Worm (Caenorhabditis elegans) whole organism, young adult: ENCODE data around the gene crb-1.

Experiments used
- B0336.3 ChIP-seq: fragments of 200-800 bp; sonication (Bioruptor generic); IDR thresholded peaks from 2 replicates; pipeline ENCODE4 v1.3.6; 2022; ENCODE audit warnings: missing genetic modification characterization, missing compliant biosample characterization
- F33H1.4 ChIP-seq: fragments of 200-800 bp; sonication (Bioruptor generic); IDR thresholded peaks from 2 replicates; pipeline ENCODE4 v1.3.6; 2022; ENCODE audit warnings: missing genetic modification reagents, missing genetic modification characterization, missing compliant biosample characterization
- bed-2 ChIP-seq: fragments of 200-800 bp; sonication (Bioruptor generic); IDR thresholded peaks from 2 replicates; pipeline ENCODE4 v1.3.6; 2022; ENCODE audit warnings: missing genetic modification reagents, missing genetic modification characterization, missing compliant biosample characterization
- gei-17 ChIP-seq: fragments of 200-800 bp; sonication (Bioruptor generic); optimal IDR thresholded peaks from 2 replicates; lab custom pipeline; 2018; ENCODE audit warnings: mild to moderate bottlenecking, missing genetic modification characterization, missing compliant biosample characterization
- nfya-1 ChIP-seq: sonication (generic microtip); optimal IDR thresholded peaks from 2 replicates; lab custom pipeline; 2017; ENCODE audit warnings: antibody characterized with exemption, missing compliant biosample characterization, missing genetic modification characterization, borderline replicate concordance; ENCODE audit not compliant: insufficient read depth
- snpc-4 ChIP-seq, 5 experiments: fragments of 150-350 bp in 1 of 5; sonication (generic microtip) in 4 of 5; optimal IDR thresholded peaks; 2 replicates each; lab custom pipeline; 2014 to 2018; ENCODE audit warnings: missing genetic modification characterization in 5 of 5, missing biosample characterization in 3 of 5, antibody characterized with exemption in 2 of 5, mild to moderate bottlenecking in 2 of 5, missing compliant biosample characterization in 2 of 5, missing genotype in 2 of 5, moderate library complexity in 2 of 5, missing genetic modification reagents in 1 of 5
- unc-62 ChIP-seq: fragments of 150-350 bp; optimal IDR thresholded peaks from 2 replicates; lab custom pipeline; 2014; ENCODE audit warnings: missing biosample characterization, missing genetic modification reagents, missing genetic modification characterization

DNA sequence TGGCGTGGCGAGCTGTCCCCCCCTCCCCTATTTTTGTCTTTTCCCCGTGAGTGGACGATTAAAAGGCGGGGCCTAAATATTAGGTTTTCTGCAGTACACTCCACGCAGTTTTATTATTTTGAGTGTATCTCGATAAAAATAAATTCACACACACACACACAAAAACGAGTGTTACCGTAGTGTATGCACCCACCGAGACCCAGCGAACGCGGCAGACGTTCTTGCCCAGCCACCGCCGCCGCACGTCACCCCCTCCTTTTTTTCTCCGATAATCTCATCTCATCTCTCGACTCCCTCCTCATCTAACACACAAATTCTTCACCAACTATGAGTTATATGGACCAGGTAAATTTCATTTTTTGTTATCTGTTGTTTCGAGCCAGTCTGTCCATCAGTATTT, 20.4 kb upstream of the crb-1 start, which contains the start of gene fubl-3:
- TF ChIP-seq snpc-4 (GFP tag; optimal IDR thresholded peaks at IDR 0.05; lab: Kevin White, UChicago) (peak; percentile 17), snpc-4 (tag; optimal IDR thresholded peaks at IDR 0.05; lab: Kevin White, UChicago) (peak in 2 of 4 experiments; percentile 66 to 77), nfya-1 (tag; lab: Kevin White, UChicago) (no peak), B0336.3 (no peak), unc-62 (GFP tag; lab: Kevin White, UChicago) (no peak), F33H1.4 (peak; percentile 31; the same call in 1 of the 2 replicates), bed-2 (GFP tag; lab: Robert Waterston, UW) (no peak), gei-17 (GFP tag; lab: Kevin White, UChicago) (no peak)
